Fruit fly (Drosophila melanogaster): ENCODE data around the gene Krn.

The Krn gene

dm6 chr3L:17653701-17654667 is at the start of gene Krn, which contains the start of the genes Ndfip and CG7484 (continued):
- TF ChIP-seq CG10979 (tag; optimal IDR thresholded peaks at IDR 0.05): peak; percentile 84
- TF ChIP-seq amos (GFP tag; IDR thresholded peaks at IDR 0.05; ENCODE audit: partially characterized antibody): peak; percentile 94
- TF ChIP-seq CG12744 (GFP tag; optimal IDR thresholded peaks at IDR 0.05): peak; percentile 65
- peak; percentile 27; the same call in 1 of the 2 replicates for TF ChIP-seq ato (GFP tag; IDR thresholded peaks at IDR 0.05; ENCODE audit: partially characterized antibody)
- peak; percentile 87 for TF ChIP-seq CG11247 (GFP tag; IDR thresholded peaks at IDR 0.05)
- peak; percentile 94 for TF ChIP-seq CG2712 (tag; optimal IDR thresholded peaks at IDR 0.05)
- TF ChIP-seq tio (GFP tag; optimal IDR thresholded peaks at IDR 0.05): peak; percentile 86
- peak; percentile 71 for TF ChIP-seq CG33213 (GFP tag; optimal IDR thresholded peaks at IDR 0.05)
- peak; percentile 58 for TF ChIP-seq CG8281 (tag; optimal IDR thresholded peaks at IDR 0.05)
- TF ChIP-seq ems (GFP tag; optimal IDR thresholded peaks at IDR 0.05): peak; percentile 79
- peak; percentile 87 for TF ChIP-seq CG31441 (GFP tag; IDR thresholded peaks at IDR 0.05)
- TF ChIP-seq Sox100B (GFP tag; optimal IDR thresholded peaks at IDR 0.05): peak; percentile 84
- TF ChIP-seq CG32772 (GFP tag; IDR thresholded peaks at IDR 0.05): peak; percentile 85
- TF ChIP-seq CG31365 (tag; optimal IDR thresholded peaks at IDR 0.05): peak; percentile 30
- peak; percentile 86 for TF ChIP-seq fd3F (GFP tag; optimal IDR thresholded peaks at IDR 0.05)
- peak; percentile 83 for TF ChIP-seq Usf (GFP tag; optimal IDR thresholded peaks at IDR 0.05)
- TF ChIP-seq slbo (GFP tag; IDR thresholded peaks at IDR 0.05): peak; percentile 93
- TF ChIP-seq NC2β (GFP tag; optimal IDR thresholded peaks at IDR 0.05): peak; percentile 32
- peak; percentile 95 for TF ChIP-seq onecut (GFP tag; IDR thresholded peaks at IDR 0.05)
- TF ChIP-seq z (GFP tag; IDR thresholded peaks at IDR 0.05): no peak
- TF ChIP-seq Asciz (GFP tag; optimal IDR thresholded peaks at IDR 0.05): peak; percentile 26
- peak; percentile 43 for TF ChIP-seq Vsx1 (GFP tag; optimal IDR thresholded peaks at IDR 0.05)
- TF ChIP-seq aop (GFP tag; IDR thresholded peaks at IDR 0.05): no peak
- peak; percentile 89 for TF ChIP-seq zfh2 (GFP tag; optimal IDR thresholded peaks at IDR 0.05)
- peak; percentile 48 for TF ChIP-seq Mes4 (GFP tag; optimal IDR thresholded peaks at IDR 0.05)
- peak; percentile 75 for TF ChIP-seq Atf3 (GFP tag; optimal IDR thresholded peaks at IDR 0.05)
- peak; percentile 88 for TF ChIP-seq Hmr (GFP tag; optimal IDR thresholded peaks at IDR 0.05)
- peak; percentile 82 for TF ChIP-seq Blimp-1 (GFP tag; optimal IDR thresholded peaks at IDR 0.05)
- peak; percentile 91 for TF ChIP-seq zen (tag; optimal IDR thresholded peaks at IDR 0.05)
- peak; percentile 91 for TF ChIP-seq CG15269 (tag; optimal IDR thresholded peaks at IDR 0.05)
- TF ChIP-seq CG7963 (GFP tag; IDR thresholded peaks at IDR 0.05; ENCODE audit: partially characterized antibody): peak; percentile 87
- peak; percentile 92 for TF ChIP-seq CG13775 (GFP tag; optimal IDR thresholded peaks at IDR 0.05)
- TF ChIP-seq Sin3A (optimal IDR thresholded peaks at IDR 0.05): peak; percentile 16
- no peak for TF ChIP-seq ash1 (GFP tag; optimal IDR thresholded peaks at IDR 0.05)
- peak; percentile 97 for TF ChIP-seq Med (GFP tag)
- peak; percentile 96 for TF ChIP-seq wek (GFP tag; optimal IDR thresholded peaks at IDR 0.05)
- TF ChIP-seq corto (GFP tag; optimal IDR thresholded peaks at IDR 0.05): peak; percentile 61
- TF ChIP-seq CG6683 (GFP tag; optimal IDR thresholded peaks at IDR 0.05): peak; percentile 56
- peak; percentile 85 for TF ChIP-seq tgo (GFP tag; IDR thresholded peaks at IDR 0.05)
- peak; percentile 74 for TF ChIP-seq oc (tag; optimal IDR thresholded peaks at IDR 0.05)
- TF ChIP-seq HLH54F (GFP tag; optimal IDR thresholded peaks at IDR 0.05): peak; percentile 87
- peak; percentile 81 for TF ChIP-seq Fer1 (GFP tag; optimal IDR thresholded peaks at IDR 0.05)
- TF ChIP-seq Lim3 (GFP tag; IDR thresholded peaks at IDR 0.05): no peak
- peak; percentile 83 for TF ChIP-seq CG7556 (GFP tag; optimal IDR thresholded peaks at IDR 0.05)
- 0 out of 2 replicates have a peak, but pooled peaks have one; percentile 59 for TF ChIP-seq ham (GFP tag; IDR thresholded peaks at IDR 0.05)
- peak; percentile 75 for TF ChIP-seq sd (tag; optimal IDR thresholded peaks at IDR 0.05)
- peak; percentile 96 for TF ChIP-seq CG2116 (GFP tag; optimal IDR thresholded peaks at IDR 0.05)
- no peak for TF ChIP-seq pita (GFP tag; optimal IDR thresholded peaks at IDR 0.05)

Data from whole organism, embryonic.